Fruit fly (Drosophila melanogaster) whole organism, embryonic: ENCODE results near the gene CG11699.

Experiments used
- Abd-B ChIP-seq: fragments of 200-800 bp; sonication (Bioruptor generic); optimal IDR thresholded peaks from 2 replicates; lab custom pipeline; 2018; ENCODE audit warnings: missing biosample characterization, mild to moderate bottlenecking, missing genetic modification characterization, moderate library complexity
- CG10431 ChIP-seq: fragments of 200-800 bp; sonication (Bioruptor generic); optimal IDR thresholded peaks from 3 replicates; lab custom pipeline; 2018; ENCODE audit warnings: missing biosample characterization, mild to moderate bottlenecking, missing genetic modification characterization
- CG10979 ChIP-seq: fragments of 200-800 bp; sonication (Bioruptor generic); optimal IDR thresholded peaks from 2 replicates; lab custom pipeline; 2018; ENCODE audit warnings: missing biosample characterization, mild to moderate bottlenecking, missing genetic modification characterization, moderate library complexity
- CG12155 ChIP-seq: fragments of 200-800 bp; sonication (Bioruptor generic); optimal IDR thresholded peaks from 3 replicates; lab custom pipeline; 2016; ENCODE audit warnings: missing biosample characterization, missing genetic modification characterization
- CG12391 ChIP-seq: fragments of 200-800 bp; sonication (Bioruptor generic); optimal IDR thresholded peaks from 3 replicates; lab custom pipeline; 2018; ENCODE audit warnings: missing biosample characterization, mild to moderate bottlenecking, missing genetic modification characterization, moderate library complexity
- CG13296 ChIP-seq: fragments of 200-800 bp; sonication (Bioruptor generic); optimal IDR thresholded peaks from 3 replicates; lab custom pipeline; 2018; ENCODE audit warnings: missing biosample characterization, mild to moderate bottlenecking, missing genetic modification characterization
- CG13624 ChIP-seq: fragments of 200-800 bp; sonication (Bioruptor generic); optimal IDR thresholded peaks from 2 replicates; lab custom pipeline; 2016; ENCODE audit warnings: missing biosample characterization, missing genetic modification characterization
- CG14441 ChIP-seq: fragments of 200-800 bp; sonication (Bioruptor generic); IDR thresholded peaks from 2 replicates; pipeline ENCODE4 v1.3.6; 2022; ENCODE audit warnings: missing biosample characterization, missing genetic modification characterization
- CG17186 ChIP-seq: fragments of 200-800 bp; sonication (Bioruptor generic); optimal IDR thresholded peaks from 3 replicates; lab custom pipeline; 2017; ENCODE audit warnings: missing biosample characterization, missing genetic modification reagents, missing genetic modification characterization
- CG30020 ChIP-seq: fragments of 200-800 bp; optimal IDR thresholded peaks from 2 replicates; lab custom pipeline; 2019; ENCODE audit warnings: missing biosample characterization, mild to moderate bottlenecking, missing genetic modification characterization, moderate library complexity
- CG30403 ChIP-seq: fragments of 200-800 bp; sonication (Bioruptor generic); optimal IDR thresholded peaks from 3 replicates; lab custom pipeline; 2016; ENCODE audit warnings: missing biosample characterization, missing genetic modification characterization
- CG31441 ChIP-seq: fragments of 200-800 bp; sonication (Bioruptor generic); IDR thresholded peaks from 2 replicates; pipeline ENCODE4 v1.3.6; 2022; ENCODE audit warnings: missing biosample characterization, missing genetic modification characterization
- CG32772 ChIP-seq: fragments of 200-800 bp; sonication (Bioruptor generic); IDR thresholded peaks from 2 replicates; pipeline ENCODE4 v1.3.6; 2022; ENCODE audit warnings: missing biosample characterization, missing genetic modification characterization
- CG3838 ChIP-seq: fragments of 200-800 bp; sonication (Bioruptor generic); optimal IDR thresholded peaks from 3 replicates; lab custom pipeline; 2016; ENCODE audit warnings: missing biosample characterization, missing genetic modification characterization
- CG4360 ChIP-seq: fragments of 200-800 bp; sonication (Bioruptor generic); IDR thresholded peaks from 2 replicates; pipeline ENCODE4 v1.3.6; 2022; ENCODE audit warnings: missing biosample characterization, missing genetic modification characterization
- CG4854 ChIP-seq: fragments of 200-800 bp; sonication (Bioruptor generic); optimal IDR thresholded peaks from 2 replicates; lab custom pipeline; 2016; ENCODE audit warnings: missing biosample characterization, missing genetic modification characterization, inconsistent platforms
- CG5953 ChIP-seq: fragments of 200-800 bp; sonication (Bioruptor generic); IDR thresholded peaks from 2 replicates; pipeline ENCODE4 v1.3.6; 2022; ENCODE audit warnings: missing biosample characterization, missing genetic modification characterization
- CG6175 ChIP-seq: fragments of 200-800 bp; sonication (Bioruptor generic); IDR thresholded peaks from 3 replicates; pipeline ENCODE4 v1.3.6; 2022; ENCODE audit warnings: missing biosample characterization, missing genetic modification characterization
- CG7963 ChIP-seq: fragments of 200-800 bp; sonication (Bioruptor generic); IDR thresholded peaks from 3 replicates; pipeline ENCODE4 v1.3.6; 2022; ENCODE audit warnings: missing biosample characterization, missing genetic modification characterization; ENCODE audit not compliant: partially characterized antibody
- CG9817 ChIP-seq: fragments of 200-800 bp; sonication (Bioruptor generic); optimal IDR thresholded peaks from 2 replicates; lab custom pipeline; 2018; ENCODE audit warnings: missing biosample characterization, mild to moderate bottlenecking, missing genetic modification characterization, moderate library complexity
- CHES-1-like ChIP-seq: fragments of 200-800 bp; sonication (Bioruptor generic); optimal IDR thresholded peaks from 2 replicates; lab custom pipeline; 2016; ENCODE audit warnings: missing biosample characterization, missing genetic modification characterization
- CkIIα-i1 ChIP-seq: fragments of 200-800 bp; sonication (Bioruptor generic); IDR thresholded peaks from 2 replicates; pipeline ENCODE4 v1.3.6; 2022; ENCODE audit warnings: missing biosample characterization, missing genetic modification characterization
- Deaf1 ChIP-seq: fragments of 200-800 bp; optimal IDR thresholded peaks from 3 replicates; lab custom pipeline; 2019; ENCODE audit warnings: missing biosample characterization, mild to moderate bottlenecking, missing genetic modification characterization, moderate library complexity
- Dip2 ChIP-seq: fragments of 200-800 bp; sonication (Bioruptor generic); IDR thresholded peaks from 2 replicates; pipeline ENCODE4 v1.3.6; 2022; ENCODE audit warnings: missing biosample characterization, missing genetic modification characterization
- E2f2 ChIP-seq: fragments of 200-800 bp; sonication (Bioruptor generic); IDR thresholded peaks from 2 replicates; pipeline ENCODE4 v1.3.6; 2022; ENCODE audit warnings: missing biosample characterization, missing genetic modification characterization
- ERR ChIP-seq: fragments of 200-800 bp; sonication (Bioruptor generic); optimal IDR thresholded peaks from 2 replicates; lab custom pipeline; 2016; ENCODE audit warnings: missing biosample characterization, missing genetic modification characterization
- HLH54F ChIP-seq: fragments of 200-800 bp; sonication (Bioruptor generic); optimal IDR thresholded peaks from 3 replicates; lab custom pipeline; 2016; ENCODE audit warnings: missing biosample characterization, missing genetic modification characterization
- HmgD ChIP-seq: fragments of 200-800 bp; sonication (Bioruptor generic); optimal IDR thresholded peaks from 3 replicates; lab custom pipeline; 2016; ENCODE audit warnings: missing biosample characterization, missing genetic modification characterization
- Oli ChIP-seq: fragments of 200-800 bp; sonication (Bioruptor generic); optimal IDR thresholded peaks from 2 replicates; lab custom pipeline; 2018; ENCODE audit warnings: missing biosample characterization, mild to moderate bottlenecking, missing genetic modification characterization, moderate library complexity
- Ravus ChIP-seq: fragments of 200-800 bp; sonication (Bioruptor generic); IDR thresholded peaks from 2 replicates; pipeline ENCODE4 v1.3.6; 2022; ENCODE audit warnings: missing biosample characterization, missing genetic modification characterization
- Xrp1 ChIP-seq: fragments of 200-800 bp; sonication (Bioruptor generic); IDR thresholded peaks from 2 replicates; pipeline ENCODE4 v1.3.6; 2022; ENCODE audit warnings: missing biosample characterization, missing genetic modification characterization
- YL-1 ChIP-seq: fragments of 200-800 bp; sonication (Bioruptor generic); optimal IDR thresholded peaks from 3 replicates; lab custom pipeline; 2017; ENCODE audit warnings: missing biosample characterization, mild to moderate bottlenecking, missing genetic modification characterization
- ac ChIP-seq: fragments of 200-800 bp; sonication (Bioruptor generic); optimal IDR thresholded peaks from 3 replicates; lab custom pipeline; 2017; ENCODE audit warnings: missing biosample characterization, mild to moderate bottlenecking, missing genetic modification characterization
- ara ChIP-seq: fragments of 200-800 bp; sonication (Bioruptor generic); IDR thresholded peaks from 2 replicates; pipeline ENCODE4 v1.3.6; 2022; ENCODE audit warnings: missing biosample characterization, missing genetic modification characterization
- br ChIP-seq: fragments of >200 bp; optimal IDR thresholded peaks from 2 replicates; lab custom pipeline; 2017
- chn ChIP-seq: fragments of 200-800 bp; sonication (Bioruptor generic); optimal IDR thresholded peaks from 2 replicates; lab custom pipeline; 2016; ENCODE audit warnings: missing biosample characterization, missing genetic modification characterization
- croc ChIP-seq: fragments of 200-800 bp; sonication (Bioruptor generic); conservative IDR thresholded peaks from 3 replicates; pipeline ENCODE4 v1.3.6; 2022; ENCODE audit warnings: missing biosample characterization, missing genetic modification characterization
- cwo ChIP-seq: fragments of 200-800 bp; sonication (Bioruptor generic); optimal IDR thresholded peaks from 3 replicates; lab custom pipeline; 2017; ENCODE audit warnings: missing biosample characterization, missing genetic modification characterization, mild to moderate bottlenecking, moderate library complexity, missing genetic modification reagents
- gcm2 ChIP-seq: fragments of 200-800 bp; sonication (Bioruptor generic); optimal IDR thresholded peaks from 2 replicates; lab custom pipeline; 2016; ENCODE audit warnings: missing biosample characterization, missing genetic modification characterization
- ind ChIP-seq: fragments of 200-800 bp; sonication (Bioruptor generic); optimal IDR thresholded peaks from 3 replicates; lab custom pipeline; 2016; ENCODE audit warnings: missing biosample characterization, missing genetic modification characterization
- kah ChIP-seq: fragments of 200-800 bp; sonication (Bioruptor generic); optimal IDR thresholded peaks from 2 replicates; lab custom pipeline; 2018; ENCODE audit warnings: missing biosample characterization, mild to moderate bottlenecking, missing genetic modification characterization
- lilli ChIP-seq: fragments of 200-800 bp; sonication (Bioruptor generic); optimal IDR thresholded peaks from 3 replicates; lab custom pipeline; 2016; ENCODE audit warnings: missing biosample characterization, missing genetic modification characterization
- lov ChIP-seq, 2 experiments: fragments of 200-800 bp in 1 of 2; fragments of >200 bp in 1 of 2; sonication (Bioruptor generic) in 1 of 2; IDR thresholded peaks in 1 of 2; optimal IDR thresholded peaks in 1 of 2; 2 replicates in 1 of 2; 3 replicates in 1 of 2; pipeline versions ENCODE4 v1.3.6 to Lab custom; 2017 to 2022; ENCODE audit warnings: missing biosample characterization in 1 of 2, missing genetic modification characterization in 1 of 2
- nerfin-2 ChIP-seq: fragments of 200-800 bp; sonication (Bioruptor generic); IDR thresholded peaks from 2 replicates; pipeline ENCODE4 v1.3.6; 2022; ENCODE audit warnings: missing biosample characterization, missing genetic modification characterization; ENCODE audit not compliant: partially characterized antibody
- nmo ChIP-seq: fragments of 200-800 bp; sonication (Bioruptor generic); optimal IDR thresholded peaks from 2 replicates; lab custom pipeline; 2018; ENCODE audit warnings: missing biosample characterization, mild to moderate bottlenecking, missing genetic modification characterization, moderate library complexity
- repo ChIP-seq: fragments of 200-800 bp; sonication (Bioruptor generic); optimal IDR thresholded peaks from 2 replicates; lab custom pipeline; 2016; ENCODE audit warnings: missing biosample characterization, missing genetic modification characterization
- tio ChIP-seq: fragments of 200-800 bp; sonication (Bioruptor generic); optimal IDR thresholded peaks from 2 replicates; lab custom pipeline; 2017; ENCODE audit warnings: missing biosample characterization, missing genetic modification characterization, inconsistent platforms
- trem ChIP-seq: fragments of 200-800 bp; optimal IDR thresholded peaks from 3 replicates; lab custom pipeline; 2019; ENCODE audit warnings: missing biosample characterization, mild to moderate bottlenecking, missing genetic modification characterization, moderate library complexity
- tx ChIP-seq: fragments of 200-800 bp; sonication (Bioruptor generic); optimal IDR thresholded peaks from 2 replicates; lab custom pipeline; 2016; ENCODE audit warnings: missing biosample characterization, missing genetic modification characterization
- usp ChIP-seq: fragments of >200 bp; optimal IDR thresholded peaks from 2 replicates; lab custom pipeline; 2017; ENCODE audit warnings: missing biosample characterization, missing genetic modification characterization
- vnd ChIP-seq: fragments of 200-800 bp; sonication (Bioruptor generic); IDR thresholded peaks from 3 replicates; pipeline ENCODE4 v1.3.6; 2022; ENCODE audit warnings: missing biosample characterization, missing genetic modification characterization; ENCODE audit not compliant: partially characterized antibody
- zfh2 ChIP-seq: fragments of 200-800 bp; sonication (Bioruptor generic); optimal IDR thresholded peaks from 2 replicates; lab custom pipeline; 2016; ENCODE audit warnings: missing biosample characterization, missing genetic modification characterization

CG11699 gene

dm6 chrX:11576540-11576939 is 6.1 kb downstream of the CG11699 start, which contains the start of gene CG11695:
CG11695 (plus strand) TSS chrX:11576883.
- TF ChIP-seq CkIIα-i1 (no peak), trem (tag; lab: Kevin White, UChicago) (peak; percentile 63), CG30403 (peak; percentile 73), croc (GFP tag; lab: Robert Waterston, UW) (no peak), CG10431 (peak; percentile 9), CG12155 (peak; percentile 60), HmgD (no peak), lov (optimal IDR thresholded peaks at IDR 0.05; lab: Kevin White, UChicago) (no peak), lov (GFP tag; IDR thresholded peaks at IDR 0.05; lab: Robert Waterston, UW) (no peak), lilli (GFP tag; lab: Kevin White, UChicago) (peak; percentile 81), CG6175 (GFP tag; lab: Robert Waterston, UW) (no peak), ac (GFP tag; lab: Kevin White, UChicago) (no peak), CG5953 (no peak), CG14441 (peak; percentile 48; the same call in 1 of the 2 replicates), Oli (peak; percentile 57), br (no peak), Dip2 (GFP tag; lab: Robert Waterston, UW) (no peak), Xrp1 (GFP tag; lab: Robert Waterston, UW) (peak; percentile 71), CG7963 (GFP tag; lab: Robert Waterston, UW) (no peak), HLH54F (peak; percentile 24), nmo (GFP tag; lab: Kevin White, UChicago) (peak; percentile 72), CG10979 (tag; lab: Kevin White, UChicago) (peak; percentile 58), nerfin-2 (GFP tag; lab: Robert Waterston, UW) (no peak), ERR (GFP tag; lab: Kevin White, UChicago) (no peak), Abd-B (GFP tag; lab: Kevin White, UChicago) (peak; percentile 65), vnd (GFP tag; lab: Robert Waterston, UW) (no peak), CG13624 (GFP tag; lab: Kevin White, UChicago) (peak; percentile 55), chn (GFP tag; lab: Kevin White, UChicago) (peak; percentile 57), CG17186 (GFP tag; lab: Kevin White, UChicago) (peak; percentile 22), CG30020 (tag; lab: Kevin White, UChicago) (peak; percentile 52), CG12391 (tag; lab: Kevin White, UChicago) (peak; percentile 81), Deaf1 (peak; percentile 25), CG4854 (GFP tag; lab: Kevin White, UChicago) (no peak), CG3838 (GFP tag; lab: Kevin White, UChicago) (peak; percentile 51), usp (GFP tag; lab: Kevin White, UChicago) (no peak), CG4360 (GFP tag; lab: Robert Waterston, UW) (no peak), CHES-1-like (GFP tag; lab: Kevin White, UChicago) (peak; percentile 33), gcm2 (GFP tag; lab: Kevin White, UChicago) (no peak), CG13296 (peak; percentile 58), Ravus (GFP tag; lab: Robert Waterston, UW) (no peak; the same call in 1 of the 2 replicates), CG9817 (tag; lab: Kevin White, UChicago) (peak; percentile 81), repo (GFP tag; lab: Kevin White, UChicago) (no peak), cwo (GFP tag; lab: Kevin White, UChicago) (peak; percentile 19), CG31441 (GFP tag; lab: Robert Waterston, UW) (peak; percentile 59), CG32772 (GFP tag; lab: Robert Waterston, UW) (no peak), ind (GFP tag; lab: Kevin White, UChicago) (peak; percentile 68), E2f2 (GFP tag; lab: Robert Waterston, UW) (peak; percentile 50), tio (GFP tag; lab: Kevin White, UChicago) (no peak), kah (GFP tag; lab: Kevin White, UChicago) (no peak), zfh2 (peak; percentile 69), ara (GFP tag; lab: Robert Waterston, UW) (no peak), YL-1 (GFP tag; lab: Kevin White, UChicago) (peak; percentile 77), tx (peak; percentile 15)
